Fruit fly (Drosophila melanogaster): Measurements from ENCODE around the gene GAPcenA.

Gene GAPcenA

dm6 chr3L:8308891-8309352, 37.4 kb upstream of the GAPcenA start, which contains the start of gene BI-1 (continued):
- TF ChIP-seq Ets21C (GFP tag; optimal IDR thresholded peaks at IDR 0.05) = no peak
- TF ChIP-seq Sox14 (GFP tag; optimal IDR thresholded peaks at IDR 0.05) = peak; percentile 28
- peak; percentile 52 for TF ChIP-seq CG6808 (GFP tag; optimal IDR thresholded peaks at IDR 0.05)
- no peak for TF ChIP-seq pdm3 (GFP tag; optimal IDR thresholded peaks at IDR 0.05)
- TF ChIP-seq CG10631 (GFP tag; optimal IDR thresholded peaks at IDR 0.05) = no peak
- no peak for TF ChIP-seq fkh (GFP tag; optimal IDR thresholded peaks at IDR 0.05)
- TF ChIP-seq CG1621 (tag; optimal IDR thresholded peaks at IDR 0.05) = no peak
- no peak for TF ChIP-seq Eip93F (GFP tag; optimal IDR thresholded peaks at IDR 0.05)
- no peak for TF ChIP-seq CG15336 (GFP tag; IDR thresholded peaks at IDR 0.05)
- peak; percentile 63 for TF ChIP-seq CG8319 (GFP tag; optimal IDR thresholded peaks at IDR 0.05)
- no peak for TF ChIP-seq acj6 (GFP tag; optimal IDR thresholded peaks at IDR 0.05)
- no peak for TF ChIP-seq vri (GFP tag; optimal IDR thresholded peaks at IDR 0.05)
- no peak for TF ChIP-seq Hr4 (GFP tag; optimal IDR thresholded peaks at IDR 0.05)
- TF ChIP-seq CG7368 (GFP tag; optimal IDR thresholded peaks at IDR 0.05) = no peak
- peak; percentile 43 for TF ChIP-seq CG11762 (GFP tag; optimal IDR thresholded peaks at IDR 0.05; ENCODE audit: insufficient read depth)
- peak; percentile 22; the same call in 1 of the 3 replicates for TF ChIP-seq CG8119 (GFP tag; IDR thresholded peaks at IDR 0.05)
- TF ChIP-seq eg (GFP tag; IDR thresholded peaks at IDR 0.05) = no peak
- TF ChIP-seq CG11294 (GFP tag; IDR thresholded peaks at IDR 0.05) = no peak
- TF ChIP-seq Sox15 (GFP tag; optimal IDR thresholded peaks at IDR 0.05) = peak; percentile 19
- TF ChIP-seq CG8632 (GFP tag; optimal IDR thresholded peaks at IDR 0.05) = peak; percentile 40
- TF ChIP-seq Eip75B (GFP tag; optimal IDR thresholded peaks at IDR 0.05) = no peak
- TF ChIP-seq Ets96B (tag; optimal IDR thresholded peaks at IDR 0.05) = peak; percentile 39
- TF ChIP-seq CG32006 (GFP tag; optimal IDR thresholded peaks at IDR 0.05) = no peak
- no peak for TF ChIP-seq net (GFP tag; optimal IDR thresholded peaks at IDR 0.05)
- TF ChIP-seq fd85E (GFP tag; optimal IDR thresholded peaks at IDR 0.05) = peak; percentile 38
- no peak for TF ChIP-seq CG3919 (GFP tag; optimal IDR thresholded peaks at IDR 0.05)
- TF ChIP-seq CG6163 (GFP tag; IDR thresholded peaks at IDR 0.05) = no peak
- peak; percentile 37 for TF ChIP-seq CG6792 (GFP tag; optimal IDR thresholded peaks at IDR 0.05)
- no peak for TF ChIP-seq CG11902 (GFP tag; optimal IDR thresholded peaks at IDR 0.05)
- no peak for TF ChIP-seq CG6276 (GFP tag; optimal IDR thresholded peaks at IDR 0.05)
- no peak for TF ChIP-seq Gug (GFP tag; IDR thresholded peaks at IDR 0.05)
- no peak for TF ChIP-seq ss (GFP tag; optimal IDR thresholded peaks at IDR 0.05)

- TF ChIP-seq CG10631 (GFP tag; optimal IDR thresholded peaks at IDR 0.05) = no peak
- no peak for TF ChIP-seq Gug (GFP tag; IDR thresholded peaks at IDR 0.05)
- TF ChIP-seq CG6163 (GFP tag; IDR thresholded peaks at IDR 0.05) = no peak
- TF ChIP-seq pdm3 (GFP tag; optimal IDR thresholded peaks at IDR 0.05) = no peak
- no peak for TF ChIP-seq spab (GFP tag; optimal IDR thresholded peaks at IDR 0.05)
- no peak for TF ChIP-seq eg (GFP tag; IDR thresholded peaks at IDR 0.05)
- TF ChIP-seq CG7368 (GFP tag; optimal IDR thresholded peaks at IDR 0.05) = no peak
- no peak for TF ChIP-seq fd85E (GFP tag; optimal IDR thresholded peaks at IDR 0.05)
- TF ChIP-seq fd59A (GFP tag; optimal IDR thresholded peaks at IDR 0.05) = no peak
- TF ChIP-seq topi (GFP tag; optimal IDR thresholded peaks at IDR 0.05) = no peak
- TF ChIP-seq CG11902 (GFP tag; optimal IDR thresholded peaks at IDR 0.05) = no peak
- no peak for TF ChIP-seq CG3919 (GFP tag; optimal IDR thresholded peaks at IDR 0.05)
- no peak for TF ChIP-seq CG6276 (GFP tag; optimal IDR thresholded peaks at IDR 0.05)
- no peak for TF ChIP-seq Sox15 (GFP tag; optimal IDR thresholded peaks at IDR 0.05)
- no peak for TF ChIP-seq cyc (GFP tag; optimal IDR thresholded peaks at IDR 0.05)
- no peak for TF ChIP-seq CG10669 (GFP tag; optimal IDR thresholded peaks at IDR 0.05)
- TF ChIP-seq CG8319 (GFP tag; optimal IDR thresholded peaks at IDR 0.05) = no peak
- TF ChIP-seq svp (GFP tag) = no peak
- no peak for TF ChIP-seq CG1621 (tag; optimal IDR thresholded peaks at IDR 0.05)
- TF ChIP-seq CG6854 (GFP tag; optimal IDR thresholded peaks at IDR 0.05) = no peak
Observed at dm6 chr3L:8312290-8312689, 34.1 kb upstream of the GAPcenA start.

dm6 chr3L:8314788-8315140, 31.6 kb upstream of the GAPcenA start:
- TF ChIP-seq OdsH (GFP tag; optimal IDR thresholded peaks at IDR 0.05) (peak; percentile 38), eg (GFP tag; IDR thresholded peaks at IDR 0.05) (peak; percentile 60; the same call in 2 of the 3 replicates), Eip78C (GFP tag) (peak; percentile 73), Hr39 (GFP tag; optimal IDR thresholded peaks at IDR 0.05) (no peak), CG15336 (GFP tag; IDR thresholded peaks at IDR 0.05) (peak; percentile 46; the same call in 1 of the 2 replicates), CG31627 (GFP tag; optimal IDR thresholded peaks at IDR 0.05) (peak; percentile 30), Met (GFP tag; optimal IDR thresholded peaks at IDR 0.05) (peak; percentile 33), Hr4 (GFP tag; optimal IDR thresholded peaks at IDR 0.05) (peak; percentile 55), Ets21C (GFP tag; optimal IDR thresholded peaks at IDR 0.05) (no peak), Ets96B (tag; optimal IDR thresholded peaks at IDR 0.05) (no peak)
